Worm (Caenorhabditis elegans): ENCODE measurements around the gene F10E9.11.

DNA sequence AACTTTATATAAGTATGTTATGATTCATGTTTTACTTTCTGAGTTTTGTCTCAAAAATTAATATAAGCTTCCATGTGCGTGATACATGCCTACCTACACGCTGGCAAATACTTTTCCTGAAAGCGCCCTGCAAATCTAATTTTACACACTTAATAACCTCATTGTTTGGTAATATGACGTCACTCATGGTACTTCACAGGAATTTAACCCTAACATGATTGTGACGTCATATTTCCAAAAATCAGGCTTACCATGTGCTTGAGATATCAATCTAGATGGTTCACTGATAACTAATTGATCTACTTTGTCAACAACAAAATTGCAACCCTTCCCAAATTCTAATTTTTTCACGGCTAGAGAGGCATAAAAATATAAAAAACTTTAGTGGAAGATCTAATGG lies 15.6 kb downstream of the F10E9.11 start:
- TF ChIP-seq pes-1 (GFP tag; IDR thresholded peaks at IDR 0.05) (no peak), aly-1 (tag; optimal IDR thresholded peaks at IDR 0.05) (no peak), ama-1 (optimal IDR thresholded peaks at IDR 0.05) (no peak), scrt-1 (GFP tag; IDR thresholded peaks at IDR 0.05) (no peak), hmg-4 (GFP tag; optimal IDR thresholded peaks at IDR 0.05) (no peak), flt-1 (GFP tag; IDR thresholded peaks at IDR 0.05) (no peak)

Data from whole organism, early embryonic.